Fruit fly (Drosophila melanogaster) whole organism, embryonic: ENCODE data around the gene CG12171.

Experiments used
- CG10462 ChIP-seq: fragments of 200-800 bp; sonication (Bioruptor generic); optimal IDR thresholded peaks from 2 replicates; lab custom pipeline; 2016; ENCODE audit warnings: missing biosample characterization, missing genetic modification characterization
- CG11247 ChIP-seq: fragments of 200-800 bp; sonication (Bioruptor generic); IDR thresholded peaks from 2 replicates; pipeline ENCODE4 v1.3.6; 2022; ENCODE audit warnings: missing biosample characterization, missing genetic modification characterization
- CG12104 ChIP-seq: fragments of 200-800 bp; sonication (Bioruptor generic); optimal IDR thresholded peaks from 3 replicates; lab custom pipeline; 2016; ENCODE audit warnings: missing biosample characterization, missing genetic modification characterization
- CG12155 ChIP-seq: fragments of 200-800 bp; sonication (Bioruptor generic); optimal IDR thresholded peaks from 3 replicates; lab custom pipeline; 2016; ENCODE audit warnings: missing biosample characterization, missing genetic modification characterization
- CG12659 ChIP-seq: fragments of 200-800 bp; sonication (Bioruptor generic); optimal IDR thresholded peaks from 3 replicates; lab custom pipeline; 2017; ENCODE audit warnings: mild to moderate bottlenecking, missing biosample characterization, missing genetic modification reagents, missing genetic modification characterization
- CG13287 ChIP-seq: fragments of 200-800 bp; sonication (Bioruptor generic); IDR thresholded peaks from 2 replicates; pipeline ENCODE4 v1.3.6; 2022; ENCODE audit warnings: missing biosample characterization, missing genetic modification characterization; ENCODE audit not compliant: partially characterized antibody
- CG16863 ChIP-seq: fragments of 200-800 bp; sonication (Bioruptor generic); optimal IDR thresholded peaks from 3 replicates; lab custom pipeline; 2016; ENCODE audit warnings: missing biosample characterization, missing genetic modification characterization
- CG17802 ChIP-seq: fragments of 200-800 bp; sonication (Bioruptor generic); optimal IDR thresholded peaks from 2 replicates; lab custom pipeline; 2018; ENCODE audit warnings: missing biosample characterization, mild to moderate bottlenecking, missing genetic modification characterization, moderate library complexity
- CG17829 ChIP-seq: fragments of 200-800 bp; optimal IDR thresholded peaks from 2 replicates; lab custom pipeline; 2019; ENCODE audit warnings: missing biosample characterization, mild to moderate bottlenecking, missing genetic modification characterization, moderate library complexity
- CG30020 ChIP-seq: fragments of 200-800 bp; optimal IDR thresholded peaks from 2 replicates; lab custom pipeline; 2019; ENCODE audit warnings: missing biosample characterization, mild to moderate bottlenecking, missing genetic modification characterization, moderate library complexity
- CG32767 ChIP-seq: fragments of 200-800 bp; sonication (Bioruptor generic); IDR thresholded peaks from 2 replicates; pipeline ENCODE4 v1.3.6; 2022; ENCODE audit warnings: missing biosample characterization, missing genetic modification characterization
- CG34224 ChIP-seq: fragments of 200-800 bp; sonication (Bioruptor generic); IDR thresholded peaks from 3 replicates; pipeline ENCODE4 v1.3.6; 2022; ENCODE audit warnings: missing biosample characterization, missing genetic modification characterization; ENCODE audit not compliant: partially characterized antibody
- CG42726 ChIP-seq: fragments of 200-800 bp; sonication (Bioruptor generic); IDR thresholded peaks from 2 replicates; pipeline ENCODE4 v1.3.6; 2022; ENCODE audit warnings: missing biosample characterization, missing genetic modification characterization; ENCODE audit not compliant: partially characterized antibody
- CG5245 ChIP-seq: fragments of 200-800 bp; sonication (Bioruptor generic); optimal IDR thresholded peaks from 3 replicates; lab custom pipeline; 2016; ENCODE audit warnings: missing biosample characterization, missing genetic modification characterization
- CG6175 ChIP-seq: fragments of 200-800 bp; sonication (Bioruptor generic); IDR thresholded peaks from 3 replicates; pipeline ENCODE4 v1.3.6; 2022; ENCODE audit warnings: missing biosample characterization, missing genetic modification characterization
- CG7928 ChIP-seq: fragments of 200-800 bp; sonication (Bioruptor generic); optimal IDR thresholded peaks from 2 replicates; lab custom pipeline; 2017; ENCODE audit warnings: missing biosample characterization, mild to moderate bottlenecking, missing genetic modification characterization
- CG7963 ChIP-seq: fragments of 200-800 bp; sonication (Bioruptor generic); IDR thresholded peaks from 3 replicates; pipeline ENCODE4 v1.3.6; 2022; ENCODE audit warnings: missing biosample characterization, missing genetic modification characterization; ENCODE audit not compliant: partially characterized antibody
- CG7987 ChIP-seq: fragments of 200-800 bp; sonication (Bioruptor generic); optimal IDR thresholded peaks from 2 replicates; lab custom pipeline; 2018; ENCODE audit warnings: missing biosample characterization, mild to moderate bottlenecking, missing genetic modification characterization, moderate library complexity
- CG9817 ChIP-seq: fragments of 200-800 bp; sonication (Bioruptor generic); optimal IDR thresholded peaks from 2 replicates; lab custom pipeline; 2018; ENCODE audit warnings: missing biosample characterization, mild to moderate bottlenecking, missing genetic modification characterization, moderate library complexity
- D19A ChIP-seq: fragments of 200-800 bp; optimal IDR thresholded peaks from 3 replicates; lab custom pipeline; 2019; ENCODE audit warnings: missing biosample characterization, mild to moderate bottlenecking, missing genetic modification characterization, moderate library complexity
- Elba2 ChIP-seq: fragments of 200-800 bp; sonication (Bioruptor generic); optimal IDR thresholded peaks from 3 replicates; lab custom pipeline; 2016; ENCODE audit warnings: missing biosample characterization, missing genetic modification characterization
- HLH3B ChIP-seq: fragments of 200-800 bp; sonication (Bioruptor generic); IDR thresholded peaks from 2 replicates; pipeline ENCODE4 v1.3.6; 2022; ENCODE audit warnings: missing biosample characterization, missing genetic modification characterization
- HLH4C ChIP-seq: fragments of 200-800 bp; sonication (Bioruptor generic); IDR thresholded peaks from 3 replicates; pipeline ENCODE4 v1.3.6; 2022; ENCODE audit warnings: missing biosample characterization, missing genetic modification characterization; ENCODE audit not compliant: partially characterized antibody
- Hsf ChIP-seq: fragments of 200-800 bp; sonication (Bioruptor generic); optimal IDR thresholded peaks from 3 replicates; lab custom pipeline; 2016; ENCODE audit warnings: missing biosample characterization, missing genetic modification characterization
- Med ChIP-seq: fragments of 200-800 bp; sonication (Bioruptor generic); peaks from one replicate; lab custom pipeline; 2016; ENCODE audit warnings: missing biosample characterization, missing genetic modification characterization, mild to moderate bottlenecking, inconsistent platforms, moderate library complexity
- Mes4 ChIP-seq: fragments of 200-800 bp; sonication (Bioruptor generic); optimal IDR thresholded peaks from 2 replicates; lab custom pipeline; 2016; ENCODE audit warnings: missing biosample characterization, missing genetic modification characterization
- NC2β ChIP-seq: fragments of 200-800 bp; sonication (Bioruptor generic); optimal IDR thresholded peaks from 2 replicates; lab custom pipeline; 2016; ENCODE audit warnings: missing biosample characterization, missing genetic modification characterization
- Neu2 ChIP-seq: fragments of 200-800 bp; sonication (Bioruptor generic); optimal IDR thresholded peaks from 3 replicates; lab custom pipeline; 2016; ENCODE audit warnings: missing biosample characterization, missing genetic modification characterization, borderline replicate concordance
- Ptx1 ChIP-seq: fragments of 200-800 bp; sonication (Bioruptor generic); IDR thresholded peaks from 2 replicates; pipeline ENCODE4 v1.3.6; 2022; ENCODE audit warnings: missing biosample characterization, missing genetic modification characterization
- TFAM ChIP-seq: fragments of 200-800 bp; sonication (Bioruptor generic); optimal IDR thresholded peaks from 2 replicates; lab custom pipeline; 2017; ENCODE audit warnings: missing biosample characterization, missing genetic modification characterization, inconsistent platforms
- amos ChIP-seq: fragments of 200-800 bp; sonication (Bioruptor generic); IDR thresholded peaks from 2 replicates; pipeline ENCODE4 v1.3.6; 2022; ENCODE audit warnings: missing biosample characterization, missing genetic modification characterization; ENCODE audit not compliant: partially characterized antibody
- chif ChIP-seq, 2 experiments: fragments of 200-800 bp; sonication (Bioruptor generic); optimal IDR thresholded peaks; 3 replicates each; lab custom pipeline; 2016; ENCODE audit warnings: missing biosample characterization in 2 of 2, missing genetic modification characterization in 2 of 2
- en ChIP-seq: fragments of 200-800 bp; sonication (Bioruptor generic); optimal IDR thresholded peaks from 2 replicates; lab custom pipeline; 2016; ENCODE audit warnings: missing biosample characterization, missing genetic modification characterization
- gce ChIP-seq: fragments of 200-800 bp; sonication (Bioruptor generic); IDR thresholded peaks from 3 replicates; pipeline ENCODE4 v1.3.6; 2022; ENCODE audit warnings: missing biosample characterization, missing genetic modification characterization
- nmo ChIP-seq: fragments of 200-800 bp; sonication (Bioruptor generic); optimal IDR thresholded peaks from 2 replicates; lab custom pipeline; 2018; ENCODE audit warnings: missing biosample characterization, mild to moderate bottlenecking, missing genetic modification characterization, moderate library complexity
- nom ChIP-seq: fragments of 200-800 bp; sonication (Bioruptor generic); optimal IDR thresholded peaks from 2 replicates; lab custom pipeline; 2017; ENCODE audit warnings: missing biosample characterization, missing genetic modification characterization, mild to moderate bottlenecking, moderate library complexity, missing genetic modification reagents
- oc ChIP-seq: fragments of 200-800 bp; sonication (Bioruptor generic); optimal IDR thresholded peaks from 2 replicates; lab custom pipeline; 2018; ENCODE audit warnings: missing biosample characterization, mild to moderate bottlenecking, missing genetic modification characterization, moderate library complexity
- prd ChIP-seq, 3 experiments: fragments of >200 bp in 2 of 3; fragments of 200-800 bp in 1 of 3; sonication (Bioruptor generic) in 1 of 3; optimal IDR thresholded peaks in 2 of 3; IDR thresholded peaks in 1 of 3; 2 replicates in 2 of 3; 3 replicates in 1 of 3; pipeline versions ENCODE4 v1.3.6 to Lab custom; 2017 to 2022; ENCODE audit warnings: missing biosample characterization in 1 of 3, missing genetic modification characterization in 1 of 3
- shn ChIP-seq: fragments of 200-800 bp; sonication (Bioruptor generic); optimal IDR thresholded peaks from 3 replicates; lab custom pipeline; 2016; ENCODE audit warnings: missing biosample characterization, missing genetic modification characterization
- sima ChIP-seq: fragments of 200-800 bp; sonication (Bioruptor generic); optimal IDR thresholded peaks from 2 replicates; lab custom pipeline; 2016; ENCODE audit warnings: missing biosample characterization, missing genetic modification characterization
- sna ChIP-seq: fragments of 200-800 bp; sonication (Bioruptor generic); IDR thresholded peaks from 2 replicates; pipeline ENCODE4 v1.3.6; 2022; ENCODE audit warnings: missing biosample characterization, missing genetic modification characterization; ENCODE audit not compliant: partially characterized antibody
- stwl ChIP-seq: fragments of 200-800 bp; sonication (Bioruptor generic); optimal IDR thresholded peaks from 3 replicates; lab custom pipeline; 2018; ENCODE audit warnings: missing biosample characterization, mild to moderate bottlenecking, missing genetic modification characterization, moderate library complexity
- tll ChIP-seq, 2 experiments: fragments of 200-800 bp in 1 of 2; fragments of >200 bp in 1 of 2; sonication (Bioruptor generic) in 1 of 2; optimal IDR thresholded peaks; 2 replicates each; lab custom pipeline; 2017 to 2019; ENCODE audit warnings: missing biosample characterization in 2 of 2, missing genetic modification characterization in 2 of 2, mild to moderate bottlenecking in 1 of 2, moderate library complexity in 1 of 2
- trem ChIP-seq: fragments of 200-800 bp; optimal IDR thresholded peaks from 3 replicates; lab custom pipeline; 2019; ENCODE audit warnings: missing biosample characterization, mild to moderate bottlenecking, missing genetic modification characterization, moderate library complexity
- tx ChIP-seq: fragments of 200-800 bp; sonication (Bioruptor generic); optimal IDR thresholded peaks from 2 replicates; lab custom pipeline; 2016; ENCODE audit warnings: missing biosample characterization, missing genetic modification characterization
- usp ChIP-seq: fragments of >200 bp; optimal IDR thresholded peaks from 2 replicates; lab custom pipeline; 2017; ENCODE audit warnings: missing biosample characterization, missing genetic modification characterization
- vvl ChIP-seq: fragments of 200-800 bp; sonication (Bioruptor generic); IDR thresholded peaks from 2 replicates; pipeline ENCODE4 v1.3.6; 2022; ENCODE audit warnings: missing biosample characterization, missing genetic modification characterization
- zfh1 ChIP-seq: fragments of 200-800 bp; sonication (Bioruptor generic); IDR thresholded peaks from 3 replicates; pipeline ENCODE4 v1.3.6; 2022; ENCODE audit warnings: missing biosample characterization, missing genetic modification characterization

CG12171 gene

dm6 chr3R:5587863-5588519 is 45.4 kb upstream of the CG12171 start, which contains the start of gene CG2926 (continued):
- TF ChIP-seq vvl (GFP tag; lab: Robert Waterston, UW) (peak; percentile 51), CG17802 (tag; lab: Kevin White, UChicago) (peak; percentile 48), CG16863 (GFP tag; lab: Kevin White, UChicago) (no peak), CG11247 (GFP tag; lab: Robert Waterston, UW) (peak; percentile 26; the same call in 1 of the 2 replicates), CG17829 (tag; lab: Kevin White, UChicago) (peak; percentile 57), NC2β (peak; percentile 34), Mes4 (GFP tag; lab: Kevin White, UChicago) (no peak), D19A (tag; lab: Kevin White, UChicago) (peak; percentile 100), amos (GFP tag; lab: Robert Waterston, UW) (peak; percentile 93), CG34224 (GFP tag; lab: Robert Waterston, UW) (peak; percentile 80), prd (optimal IDR thresholded peaks at IDR 0.05; lab: Kevin White, UChicago) (no peak), prd (GFP tag; IDR thresholded peaks at IDR 0.05; lab: Robert Waterston, UW) (peak; percentile 31; the same call in 1 of the 3 replicates), HLH4C (GFP tag; lab: Robert Waterston, UW) (peak; percentile 84), sima (GFP tag; lab: Kevin White, UChicago) (no peak), Elba2 (GFP tag; lab: Kevin White, UChicago) (peak; percentile 93), trem (tag; lab: Kevin White, UChicago) (peak; percentile 26), Med (GFP tag; lab: Kevin White, UChicago) (peak; percentile 92), CG30020 (peak; percentile 81), TFAM (no peak), CG32767 (GFP tag; lab: Robert Waterston, UW) (peak; percentile 57; the same call in 1 of the 2 replicates), CG10462 (GFP tag; lab: Kevin White, UChicago) (no peak), stwl (tag; lab: Kevin White, UChicago) (no peak), usp (GFP tag; lab: Kevin White, UChicago) (no peak), CG12104 (no peak), oc (no peak), CG42726 (GFP tag; lab: Robert Waterston, UW) (peak; percentile 88), Hsf (GFP tag; lab: Kevin White, UChicago) (peak; percentile 47), CG6175 (GFP tag; lab: Robert Waterston, UW) (no peak), Ptx1 (GFP tag; lab: Robert Waterston, UW) (peak; percentile 51), CG5245 (GFP tag; lab: Kevin White, UChicago) (peak; percentile 94), tx (GFP tag; lab: Kevin White, UChicago) (peak; percentile 13), shn (GFP tag; lab: Kevin White, UChicago) (peak; percentile 58), gce (no peak), sna (GFP tag; lab: Robert Waterston, UW) (peak; percentile 59), CG7928 (GFP tag; lab: Kevin White, UChicago) (peak; percentile 6), zfh1 (GFP tag; lab: Robert Waterston, UW) (no peak), CG9817 (no peak), CG7987 (GFP tag; lab: Kevin White, UChicago) (no peak), nom (GFP tag; lab: Kevin White, UChicago) (no peak), chif (GFP tag; optimal IDR thresholded peaks at IDR 0.05; lab: Kevin White, UChicago) (peak in 1 of 2 experiments; percentile 51), nmo (GFP tag; lab: Kevin White, UChicago) (peak; percentile 37), tll (GFP tag; optimal IDR thresholded peaks at IDR 0.05; lab: Kevin White, UChicago) (no peak), en (GFP tag; lab: Kevin White, UChicago) (no peak), CG13287 (GFP tag; lab: Robert Waterston, UW) (peak; percentile 91), Neu2 (GFP tag; lab: Kevin White, UChicago) (no peak), HLH3B (GFP tag; lab: Robert Waterston, UW) (0 out of 2 replicates have a peak, but pooled peaks have one; percentile 6), CG12155 (peak; percentile 66), CG12659 (GFP tag; lab: Kevin White, UChicago) (peak; percentile 62), CG7963 (GFP tag; lab: Robert Waterston, UW) (peak; percentile 88)
